Worm (Caenorhabditis elegans) whole organism, L3 larva: ENCODE results near the gene F28B4.4.

ENCODE experiments used
- aly-2 ChIP-seq: fragments of 150-350 bp; optimal IDR thresholded peaks from 2 replicates; lab custom pipeline; 2014; ENCODE audit warnings: missing biosample characterization, missing genetic modification characterization
- ama-1 ChIP-seq: fragments of 150-350 bp; optimal IDR thresholded peaks from 2 replicates; lab custom pipeline; 2018
- ceh-16 ChIP-seq: sonication (generic microtip); optimal IDR thresholded peaks from 2 replicates; lab custom pipeline; 2017; ENCODE audit warnings: missing biosample characterization, missing genetic modification characterization
- ceh-82 ChIP-seq: fragments of 150-350 bp; optimal IDR thresholded peaks from 2 replicates; lab custom pipeline; 2014; ENCODE audit warnings: missing biosample characterization, missing genetic modification characterization
- ceh-9 ChIP-seq: sonication (generic microtip); optimal IDR thresholded peaks from 2 replicates; lab custom pipeline; 2018; ENCODE audit warnings: missing biosample characterization, missing genetic modification characterization
- egl-5 ChIP-seq: fragments of 150-350 bp; optimal IDR thresholded peaks from 2 replicates; lab custom pipeline; 2017; ENCODE audit warnings: missing biosample characterization, missing genetic modification reagents, missing genetic modification characterization, inconsistent platforms
- elt-2 ChIP-seq: sonication (generic microtip); optimal IDR thresholded peaks from 2 replicates; lab custom pipeline; 2016; ENCODE audit warnings: missing genetic modification reagents, mild to moderate bottlenecking, missing genetic modification characterization, missing compliant biosample characterization
- elt-3 ChIP-seq, 3 experiments: fragments of 150-350 bp in 1 of 3; sonication (generic microtip) in 2 of 3; optimal IDR thresholded peaks; 2 replicates in 2 of 3; 4 replicates in 1 of 3; lab custom pipeline; 2014 to 2017; ENCODE audit warnings: missing biosample characterization in 3 of 3, missing genetic modification characterization in 3 of 3
- fkh-10 ChIP-seq: sonication (generic microtip); optimal IDR thresholded peaks from 2 replicates; lab custom pipeline; 2017; ENCODE audit warnings: missing biosample characterization, missing genetic modification reagents, missing genetic modification characterization
- fkh-2 ChIP-seq: fragments of 150-350 bp; optimal IDR thresholded peaks from 2 replicates; lab custom pipeline; 2014; ENCODE audit warnings: missing biosample characterization, missing genetic modification reagents, missing genetic modification characterization
- fos-1 ChIP-seq: fragments of 150-350 bp; optimal IDR thresholded peaks from 2 replicates; lab custom pipeline; 2014; ENCODE audit warnings: missing biosample characterization, missing genetic modification characterization
- hmg-11 ChIP-seq: sonication (generic microtip); optimal IDR thresholded peaks from 2 replicates; lab custom pipeline; 2016; ENCODE audit warnings: missing genetic modification characterization, missing compliant biosample characterization
- jun-1 ChIP-seq: fragments of 150-350 bp; optimal IDR thresholded peaks from 2 replicates; lab custom pipeline; 2014; ENCODE audit warnings: missing biosample characterization, missing genetic modification reagents, missing genetic modification characterization
- lin-15B ChIP-seq: fragments of 150-350 bp; optimal IDR thresholded peaks from 2 replicates; lab custom pipeline; 2014; ENCODE audit warnings: missing biosample characterization, missing genetic modification characterization
- lin-39 ChIP-seq: fragments of 150-350 bp; optimal IDR thresholded peaks from 2 replicates; lab custom pipeline; 2018; ENCODE audit warnings: missing biosample characterization, missing genetic modification reagents, missing genetic modification characterization
- mdl-1 ChIP-seq: fragments of 150-350 bp; optimal IDR thresholded peaks from 2 replicates; lab custom pipeline; 2014; ENCODE audit warnings: missing biosample characterization, missing genetic modification characterization
- mml-1 ChIP-seq: fragments of 150-350 bp; sonication (generic microtip); optimal IDR thresholded peaks from 3 replicates; lab custom pipeline; 2014; ENCODE audit warnings: missing biosample characterization, missing genetic modification characterization
- nfya-1 ChIP-seq: sonication (generic microtip); optimal IDR thresholded peaks from 2 replicates; lab custom pipeline; 2017; ENCODE audit warnings: missing genetic modification characterization, mild to moderate bottlenecking, missing compliant biosample characterization, antibody characterized with exemption, moderate library complexity; ENCODE audit not compliant: insufficient read depth
- nhr-12 ChIP-seq: fragments of 150-350 bp; optimal IDR thresholded peaks from 2 replicates; lab custom pipeline; 2014; ENCODE audit warnings: missing biosample characterization, missing genetic modification characterization
- nhr-23 ChIP-seq: fragments of 150-350 bp; optimal IDR thresholded peaks from 2 replicates; lab custom pipeline; 2014; ENCODE audit warnings: missing biosample characterization, missing genetic modification reagents, missing genetic modification characterization
- nhr-25 ChIP-seq: sonication (generic microtip); optimal IDR thresholded peaks from 2 replicates; lab custom pipeline; 2017; ENCODE audit warnings: missing biosample characterization, missing genetic modification characterization
- nhr-28 ChIP-seq: fragments of 150-350 bp; optimal IDR thresholded peaks from 2 replicates; lab custom pipeline; 2014; ENCODE audit warnings: missing biosample characterization, missing genetic modification characterization
- nhr-43 ChIP-seq: sonication (generic microtip); optimal IDR thresholded peaks from 2 replicates; lab custom pipeline; 2016; ENCODE audit warnings: mild to moderate bottlenecking, missing genetic modification characterization, missing compliant biosample characterization; ENCODE audit not compliant: poor library complexity, severe bottlenecking
- nhr-76 ChIP-seq: fragments of 150-350 bp; sonication (generic microtip); optimal IDR thresholded peaks from 5 replicates; lab custom pipeline; 2014; ENCODE audit warnings: missing biosample characterization, missing genetic modification characterization
- pha-4 ChIP-seq: fragments of 150-350 bp; optimal IDR thresholded peaks from 2 replicates; lab custom pipeline; 2014; ENCODE audit warnings: missing biosample characterization, missing genetic modification reagents, missing genetic modification characterization
- pqm-1 ChIP-seq: fragments of 150-350 bp; optimal IDR thresholded peaks from 2 replicates; lab custom pipeline; 2017; ENCODE audit warnings: missing biosample characterization, missing genetic modification characterization, inconsistent platforms
- sea-2 ChIP-seq: fragments of 150-350 bp; sonication (generic microtip); optimal IDR thresholded peaks from 4 replicates; lab custom pipeline; 2014; ENCODE audit warnings: missing biosample characterization, missing genetic modification reagents, missing genetic modification characterization
- skn-1 ChIP-seq: fragments of 150-350 bp; optimal IDR thresholded peaks from 2 replicates; lab custom pipeline; 2014; ENCODE audit warnings: missing biosample characterization, missing genetic modification characterization
- snpc-4 ChIP-seq: fragments of 150-350 bp; optimal IDR thresholded peaks from 2 replicates; lab custom pipeline; 2014; ENCODE audit warnings: missing biosample characterization, missing genetic modification characterization
- tbx-2 ChIP-seq: sonication (generic microtip); optimal IDR thresholded peaks from 2 replicates; lab custom pipeline; 2016; ENCODE audit warnings: mild to moderate bottlenecking, missing genetic modification characterization, missing compliant biosample characterization
- unc-39 ChIP-seq: sonication (generic microtip); optimal IDR thresholded peaks from 4 replicates; lab custom pipeline; 2017; ENCODE audit warnings: missing biosample characterization, missing genetic modification characterization
- ztf-11 ChIP-seq: fragments of 150-350 bp; optimal IDR thresholded peaks from 2 replicates; lab custom pipeline; 2014; ENCODE audit warnings: missing biosample characterization, missing genetic modification characterization

The F28B4.4 gene

DNA sequence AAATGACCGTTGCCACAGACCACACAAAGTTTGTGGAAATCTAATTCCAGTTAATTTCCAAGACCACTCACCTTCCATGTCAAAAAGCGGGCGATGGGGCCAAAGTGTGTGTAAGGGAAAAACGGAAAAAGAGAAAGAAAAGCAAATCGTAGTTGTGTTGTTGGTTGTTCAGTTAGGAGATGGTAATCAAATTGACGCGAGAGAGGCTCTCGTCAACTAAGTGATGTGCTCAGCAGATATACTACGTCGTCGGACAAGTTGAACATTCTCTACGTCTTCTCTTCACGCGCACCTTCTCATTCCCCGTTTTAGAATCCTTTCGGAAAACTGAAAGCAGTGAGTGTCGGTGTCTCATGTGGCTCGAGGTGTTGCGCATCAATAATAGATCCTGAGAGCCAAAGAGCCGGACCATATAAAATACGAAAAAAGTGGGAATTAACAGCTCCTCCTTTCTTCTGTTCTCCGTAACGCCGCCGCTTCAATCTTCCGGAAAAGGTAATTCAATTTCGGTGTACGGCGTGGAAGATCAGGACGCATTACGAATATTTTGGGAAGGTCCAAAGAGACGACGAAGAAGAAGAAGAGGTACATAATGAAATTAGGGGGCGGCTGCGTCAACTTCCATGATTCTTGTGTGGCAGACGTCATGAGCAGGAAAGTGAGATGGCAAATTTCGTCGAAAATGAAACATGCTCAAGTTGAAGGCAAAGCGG, 17.9 kb downstream of the F28B4.4 start:
- TF ChIP-seq fkh-10 (GFP tag; lab: Kevin White, UChicago) (peak; percentile 29), ama-1 (lab: Kevin White, UChicago) (no peak), nfya-1 (tag; lab: Kevin White, UChicago) (no peak), elt-2 (no peak)

DNA sequence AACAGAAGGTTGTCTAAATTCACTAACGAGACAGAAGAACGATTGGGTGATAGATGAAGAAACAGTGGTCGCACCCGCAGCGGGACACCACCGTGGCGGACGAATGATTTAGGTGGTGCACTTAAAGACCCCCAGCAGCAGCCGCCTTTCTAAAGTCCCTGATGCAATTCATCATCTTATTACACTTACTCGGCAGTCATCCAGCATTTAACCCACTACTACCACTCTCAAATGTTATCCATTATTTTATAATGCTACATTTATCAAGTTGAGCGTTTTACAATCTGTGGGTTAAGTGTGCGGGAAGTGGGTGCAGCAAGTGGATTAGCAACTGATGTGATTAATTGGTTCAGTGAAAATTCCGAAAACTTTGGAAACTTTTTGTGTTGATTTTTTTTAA, 19.2 kb downstream of the F28B4.4 start:
- TF ChIP-seq fos-1 (tag; lab: Kevin White, UChicago) (no peak), lin-39 (tag; lab: Kevin White, UChicago) (peak; percentile 30)
- TF ChIP-seq, all 47 proteins: peak for 1

DNA sequence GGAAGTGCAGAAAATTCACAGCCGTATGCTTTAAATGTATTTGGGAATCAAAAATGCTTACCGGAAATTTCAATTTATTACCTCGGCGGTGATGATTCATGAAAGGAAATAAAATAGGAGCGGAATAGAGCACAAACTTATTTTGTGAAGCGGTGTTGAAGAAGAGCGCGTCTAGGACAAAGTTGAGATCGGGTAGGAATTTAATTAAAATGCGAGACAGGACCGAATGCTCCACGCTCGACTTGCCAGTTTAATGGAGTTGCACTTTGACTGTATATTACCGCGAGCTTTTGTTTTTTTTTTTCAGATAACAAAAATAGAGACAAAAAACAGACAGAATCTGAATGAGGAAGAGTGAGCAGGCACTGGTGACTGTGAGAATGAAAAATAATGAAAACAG, 24.8 kb downstream of the F28B4.4 start:
- TF ChIP-seq ztf-11: no peak
- no peak for TF ChIP-seq fos-1 (tag; lab: Kevin White, UChicago)
- TF ChIP-seq tbx-2 (tag; lab: Kevin White, UChicago): no peak
- TF ChIP-seq lin-39 (tag; lab: Kevin White, UChicago): no peak
- TF ChIP-seq ceh-16 (tag; lab: Kevin White, UChicago): no peak
- no peak for TF ChIP-seq nhr-25 (tag; lab: Kevin White, UChicago)
- no peak for TF ChIP-seq snpc-4 (tag; lab: Kevin White, UChicago)
- no peak for TF ChIP-seq fkh-2 (tag; lab: Kevin White, UChicago)
- no peak for TF ChIP-seq egl-5 (tag; lab: Kevin White, UChicago)
- TF ChIP-seq skn-1 (tag; lab: Kevin White, UChicago): no peak
- no peak for TF ChIP-seq jun-1 (tag; lab: Kevin White, UChicago)
- no peak for TF ChIP-seq nhr-43 (tag; lab: Kevin White, UChicago)
- no peak for TF ChIP-seq lin-15B (tag; lab: Kevin White, UChicago)
- TF ChIP-seq nhr-28 (tag; lab: Kevin White, UChicago): no peak
- TF ChIP-seq unc-39 (tag; lab: Kevin White, UChicago): no peak
- TF ChIP-seq nhr-12 (tag; lab: Kevin White, UChicago): no peak
- TF ChIP-seq fkh-10 (GFP tag; lab: Kevin White, UChicago): no peak

DNA sequence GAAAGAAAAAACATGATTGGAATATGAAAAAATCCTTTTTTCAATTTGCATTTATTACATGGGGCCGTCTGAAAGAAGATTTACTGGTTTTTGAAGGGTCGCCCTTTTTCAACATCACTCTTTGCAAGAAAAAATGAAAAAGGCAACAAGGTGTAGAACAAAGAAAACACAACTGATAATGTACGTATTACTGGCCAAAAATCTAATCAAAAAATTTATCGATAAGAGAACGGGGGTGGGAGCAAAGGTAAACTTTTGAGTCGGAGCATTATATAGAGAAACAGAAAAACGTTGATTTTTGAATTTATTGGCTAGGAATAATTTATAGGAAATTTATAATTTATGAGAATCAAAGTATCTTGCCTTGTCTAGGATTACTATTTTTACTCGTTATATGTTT, 27.6 kb downstream of the F28B4.4 start:
- peak; percentile 76 for TF ChIP-seq elt-2
- no peak for TF ChIP-seq unc-39 (tag; lab: Kevin White, UChicago)
- peak; percentile 43 for TF ChIP-seq pqm-1 (tag; lab: Kevin White, UChicago)
- TF ChIP-seq, all 47 proteins: peak for 2

DNA sequence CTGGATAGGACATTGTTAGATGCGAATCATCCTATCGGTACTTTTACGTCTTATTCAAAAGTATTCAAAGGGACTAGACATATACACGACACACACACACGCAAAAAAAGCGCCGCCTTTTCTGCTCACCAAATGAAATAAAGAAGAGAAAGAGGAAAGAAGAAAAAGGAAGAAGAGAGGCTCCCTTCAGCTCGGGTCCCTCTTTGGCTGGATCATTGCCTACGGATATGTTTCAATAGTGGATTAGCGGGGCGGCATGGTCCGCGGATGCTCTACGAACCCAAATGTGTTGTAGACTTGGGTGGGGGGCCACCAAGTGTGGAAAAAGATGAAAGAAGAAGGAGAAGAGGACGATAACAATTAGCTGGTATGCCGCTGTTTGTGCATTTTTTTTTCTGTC, 28.0 kb downstream of the F28B4.4 start:
- peak; percentile 40 for TF ChIP-seq fkh-10 (GFP tag; lab: Kevin White, UChicago)
- TF ChIP-seq sea-2 (GFP tag; lab: Kevin White, UChicago): no peak
- TF ChIP-seq hmg-11 (tag; lab: Kevin White, UChicago): peak; percentile 8

DNA sequence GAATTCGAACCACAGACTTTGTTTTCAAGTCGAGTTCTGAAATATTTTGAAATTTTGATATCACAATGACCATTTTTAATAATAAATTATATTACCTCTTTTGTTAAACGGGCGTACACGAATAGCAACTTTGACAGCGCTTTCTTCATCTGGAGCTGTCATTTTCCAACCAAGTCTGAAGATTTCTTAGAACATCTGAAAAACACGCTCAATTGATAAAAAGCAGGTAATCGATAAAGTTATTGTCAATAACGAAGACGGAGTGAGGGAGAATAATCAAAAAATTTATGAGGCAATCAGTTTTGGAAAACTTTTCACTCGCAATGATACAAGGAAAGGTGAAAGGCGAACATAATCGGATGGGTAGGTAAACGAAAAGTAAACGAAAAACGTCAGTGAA, 30.9 kb downstream of the F28B4.4 start, which contains the start of gene klp-4:
Gene klp-4, minus strand, starts transcription at position 201 of the 400 bp plus-strand sequence.
- TF ChIP-seq aly-2 (tag; lab: Kevin White, UChicago): no peak
- no peak for TF ChIP-seq elt-2
- peak; percentile 28 for TF ChIP-seq pha-4

DNA sequence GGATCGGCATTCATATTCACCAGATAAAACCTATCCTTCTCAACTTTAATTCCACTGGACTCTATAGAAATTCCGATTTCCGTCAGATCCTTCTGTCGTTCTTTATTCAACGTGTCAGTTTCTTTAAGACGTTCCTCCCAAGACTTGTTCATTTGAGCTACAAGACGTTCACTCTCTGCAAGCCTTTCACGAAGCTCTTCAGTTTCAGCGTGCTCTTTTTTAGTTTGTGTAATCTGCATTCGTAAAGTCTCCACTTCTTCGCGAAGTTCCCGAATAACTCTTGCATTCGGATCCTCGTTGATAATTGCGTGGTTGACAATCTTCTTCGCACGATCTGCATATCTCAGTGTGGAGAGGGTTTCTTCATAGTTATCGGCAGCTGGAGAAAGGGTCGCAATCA, 32.7 kb downstream of the F28B4.4 start:
- no peak for TF ChIP-seq nhr-76 (tag; lab: Kevin White, UChicago)
- TF ChIP-seq nfya-1 (tag; lab: Kevin White, UChicago): no peak
- TF ChIP-seq mdl-1 (tag; lab: Kevin White, UChicago): no peak
- TF ChIP-seq elt-2: no peak
- no peak for TF ChIP-seq ceh-82 (tag; lab: Kevin White, UChicago)
- TF ChIP-seq nhr-25 (tag; lab: Kevin White, UChicago): no peak
- TF ChIP-seq mml-1 (tag; lab: Kevin White, UChicago): no peak
- no peak for TF ChIP-seq fos-1 (tag; lab: Kevin White, UChicago)
- TF ChIP-seq lin-39 (tag; lab: Kevin White, UChicago): no peak
- no peak for TF ChIP-seq hmg-11 (tag; lab: Kevin White, UChicago)
- TF ChIP-seq ceh-9: no peak
- TF ChIP-seq sea-2 (GFP tag; lab: Kevin White, UChicago): no peak
- no peak for TF ChIP-seq snpc-4 (tag; lab: Kevin White, UChicago)
- TF ChIP-seq elt-3 (tag; optimal IDR thresholded peaks at IDR 0.05; lab: Kevin White, UChicago): no peak
- no peak for TF ChIP-seq egl-5 (tag; lab: Kevin White, UChicago)
- no peak for TF ChIP-seq nhr-23 (tag; lab: Kevin White, UChicago)
- TF ChIP-seq, all 47 proteins: peak for 0
